Fruit fly (Drosophila melanogaster): ENCODE data around the gene CG31517.

Gene CG31517

DNA sequence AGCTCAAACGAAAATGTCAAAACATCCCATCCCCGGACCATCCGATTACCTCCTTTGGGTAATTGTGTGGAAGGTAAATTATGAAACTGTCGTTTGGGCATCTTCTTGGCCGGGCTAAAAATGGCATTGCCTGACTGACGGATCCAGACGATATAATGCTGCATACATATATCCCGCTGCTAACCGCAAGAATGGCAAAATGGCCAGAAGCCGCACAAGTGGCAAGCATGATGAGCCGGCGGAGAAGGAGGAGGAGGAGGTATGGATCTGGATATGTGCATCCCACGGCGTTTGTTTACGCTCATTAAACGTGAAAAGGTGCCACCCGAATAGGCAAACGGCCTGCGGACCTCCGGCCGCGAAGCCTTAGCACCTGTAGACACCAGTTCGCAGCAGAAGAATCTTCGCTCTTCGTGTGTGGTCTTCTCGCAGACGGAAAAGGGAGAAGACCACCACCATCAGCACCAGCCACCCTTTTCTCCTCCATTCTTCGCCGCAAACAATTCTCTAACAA, 40.8 kb downstream of the CG31517 start:
- TF ChIP-seq EcR (GFP tag; optimal IDR thresholded peaks at IDR 0.05) (no peak), CG8478 (optimal IDR thresholded peaks at IDR 0.05) (no peak), pan (optimal IDR thresholded peaks at IDR 0.05) (no peak), usp (GFP tag; optimal IDR thresholded peaks at IDR 0.05) (no peak), Dll (optimal IDR thresholded peaks at IDR 0.05) (no peak)

DNA sequence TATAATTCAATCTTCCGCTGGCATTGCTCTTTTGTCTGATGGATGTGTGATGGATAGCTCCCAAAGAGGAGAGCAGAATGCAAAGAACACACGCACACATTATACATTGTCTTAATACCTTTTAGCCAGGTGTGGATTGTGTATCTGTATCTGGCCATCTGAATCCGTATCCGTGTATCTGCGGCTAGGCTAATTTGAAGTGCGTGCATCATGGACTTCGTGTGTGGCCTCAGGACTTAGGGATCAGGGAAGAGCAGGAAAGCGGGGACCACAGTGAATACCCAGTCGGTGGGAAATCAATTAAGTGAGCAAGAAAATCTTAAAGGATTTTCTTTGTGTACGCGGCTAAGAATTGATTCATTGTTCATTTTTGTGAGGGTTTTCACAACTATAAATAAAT, 41.2 kb downstream of the CG31517 start:
- TF ChIP-seq usp (GFP tag; optimal IDR thresholded peaks at IDR 0.05) (no peak), Dll (optimal IDR thresholded peaks at IDR 0.05) (no peak), psq (optimal IDR thresholded peaks at IDR 0.05) (no peak), EcR (GFP tag; optimal IDR thresholded peaks at IDR 0.05) (no peak), CG8478 (optimal IDR thresholded peaks at IDR 0.05) (no peak), pan (optimal IDR thresholded peaks at IDR 0.05) (no peak)

DNA sequence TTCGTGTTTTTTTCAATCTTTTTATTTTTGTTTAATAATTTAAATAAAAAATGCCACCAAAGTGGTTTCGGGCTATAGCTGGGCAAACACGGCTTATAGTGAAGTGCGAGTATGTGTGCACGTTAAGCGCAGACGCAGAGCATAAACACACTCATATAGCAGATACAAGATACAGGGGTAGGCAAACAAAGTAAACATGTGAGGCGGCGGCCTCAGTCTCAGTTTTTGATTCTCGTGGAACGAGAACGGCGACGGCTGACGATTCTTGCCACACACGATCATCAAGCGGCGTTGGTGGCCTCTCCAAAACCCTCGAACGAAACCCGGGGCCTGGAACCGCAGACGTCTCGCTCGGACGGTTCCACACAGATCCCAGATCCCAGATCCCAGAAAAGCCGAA, 41.9 kb downstream of the CG31517 start:
- TF ChIP-seq CG8478 (optimal IDR thresholded peaks at IDR 0.05), result no peak
- TF ChIP-seq EcR (GFP tag; optimal IDR thresholded peaks at IDR 0.05), result no peak
- no peak for TF ChIP-seq usp (GFP tag; optimal IDR thresholded peaks at IDR 0.05)
- TF ChIP-seq Dll (optimal IDR thresholded peaks at IDR 0.05), result no peak

DNA sequence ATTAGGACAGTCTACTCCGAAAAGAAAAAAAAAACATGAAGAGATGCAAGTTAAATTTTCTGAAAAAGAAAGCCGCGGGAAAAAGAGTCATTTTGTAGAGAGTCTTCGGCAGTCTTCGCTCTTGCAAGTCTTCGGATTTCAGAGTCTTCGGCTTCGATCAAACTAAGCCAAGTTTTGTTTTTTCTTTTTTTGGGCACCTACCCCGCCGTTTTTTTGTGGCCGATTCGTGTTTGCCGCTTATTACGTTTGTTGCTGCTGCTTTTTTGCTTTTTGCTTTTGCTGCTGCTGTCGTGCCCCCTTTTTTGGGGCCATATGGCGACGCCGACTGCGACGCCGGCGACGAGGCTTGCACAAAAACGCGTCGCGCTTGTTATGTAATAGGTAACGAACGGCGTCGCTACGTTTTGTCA, 43.9 kb downstream of the CG31517 start:
- TF ChIP-seq Dll (optimal IDR thresholded peaks at IDR 0.05), result no peak
- TF ChIP-seq usp (GFP tag; optimal IDR thresholded peaks at IDR 0.05), result no peak
- no peak for TF ChIP-seq EcR (GFP tag; optimal IDR thresholded peaks at IDR 0.05)
- no peak for TF ChIP-seq pan (optimal IDR thresholded peaks at IDR 0.05)
- TF ChIP-seq psq (optimal IDR thresholded peaks at IDR 0.05), result no peak
- TF ChIP-seq CG8478 (optimal IDR thresholded peaks at IDR 0.05), result no peak

DNA sequence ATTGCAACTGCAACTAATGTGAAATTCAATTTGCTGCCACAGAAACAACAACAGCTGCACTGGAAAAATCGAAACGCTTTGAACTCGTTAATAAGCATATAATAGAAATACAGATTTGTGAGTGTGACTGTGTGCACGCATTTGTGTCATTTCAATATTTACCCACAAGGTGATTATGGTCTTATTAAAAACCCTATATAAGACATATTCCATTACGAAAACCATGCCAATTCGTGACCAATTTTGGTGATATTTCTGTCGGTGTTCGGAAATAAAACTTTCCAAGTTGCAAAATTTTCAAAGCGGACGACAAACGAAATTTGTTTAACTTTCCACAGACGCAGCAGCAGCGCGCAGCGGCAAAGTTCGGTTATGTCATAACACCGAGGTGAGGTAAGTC, 47.2 kb downstream of the CG31517 start:
- TF ChIP-seq CG8478 (optimal IDR thresholded peaks at IDR 0.05) (no peak), psq (optimal IDR thresholded peaks at IDR 0.05) (no peak), usp (GFP tag; optimal IDR thresholded peaks at IDR 0.05) (no peak), Dll (optimal IDR thresholded peaks at IDR 0.05) (no peak), EcR (GFP tag; optimal IDR thresholded peaks at IDR 0.05) (no peak), pan (optimal IDR thresholded peaks at IDR 0.05) (no peak)

DNA sequence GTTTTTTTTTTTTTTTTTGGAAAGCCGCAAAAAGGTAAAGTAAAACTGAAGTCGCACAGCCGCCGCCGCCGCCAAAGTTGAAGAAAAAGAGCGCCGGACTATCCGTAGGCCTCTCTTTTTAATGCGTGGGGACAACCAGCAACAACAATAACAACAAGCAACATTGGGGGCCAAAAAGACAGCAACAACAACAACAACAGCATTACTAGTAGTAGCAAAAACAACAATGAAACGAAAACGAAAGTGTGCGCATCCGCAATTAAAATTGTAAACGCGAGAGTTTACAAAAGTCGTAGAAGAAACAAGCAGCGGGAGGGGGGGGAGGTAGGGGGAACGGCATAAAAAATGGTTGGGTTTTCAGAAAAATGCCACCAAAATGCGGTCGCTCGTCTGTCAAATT, 47.7 kb downstream of the CG31517 start:
- TF ChIP-seq pan (optimal IDR thresholded peaks at IDR 0.05) (no peak), usp (GFP tag; optimal IDR thresholded peaks at IDR 0.05) (no peak), Dll (optimal IDR thresholded peaks at IDR 0.05) (no peak), EcR (GFP tag; optimal IDR thresholded peaks at IDR 0.05) (no peak)

DNA sequence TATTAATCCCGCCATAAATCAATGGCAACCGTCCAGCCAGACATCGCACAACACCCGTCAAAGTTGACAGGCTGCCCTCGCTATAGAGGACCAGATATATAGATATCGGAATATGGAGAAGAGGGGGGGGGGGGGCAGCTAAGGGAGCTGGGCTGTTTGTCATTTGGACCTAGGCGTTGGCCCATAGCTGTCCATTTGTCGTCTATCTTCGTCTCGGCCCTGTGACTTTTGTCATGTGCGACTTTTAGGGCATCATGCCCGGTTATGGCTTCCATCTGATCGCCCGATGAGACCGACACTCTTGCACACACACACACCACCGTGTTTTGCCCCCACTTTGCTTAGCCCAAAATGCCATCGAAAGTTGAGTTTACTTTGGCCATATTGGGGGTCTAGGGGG, 49.5 kb downstream of the CG31517 start:
- TF ChIP-seq CG8478 (optimal IDR thresholded peaks at IDR 0.05) (no peak), Dll (optimal IDR thresholded peaks at IDR 0.05) (no peak), EcR (GFP tag; optimal IDR thresholded peaks at IDR 0.05) (no peak)

DNA sequence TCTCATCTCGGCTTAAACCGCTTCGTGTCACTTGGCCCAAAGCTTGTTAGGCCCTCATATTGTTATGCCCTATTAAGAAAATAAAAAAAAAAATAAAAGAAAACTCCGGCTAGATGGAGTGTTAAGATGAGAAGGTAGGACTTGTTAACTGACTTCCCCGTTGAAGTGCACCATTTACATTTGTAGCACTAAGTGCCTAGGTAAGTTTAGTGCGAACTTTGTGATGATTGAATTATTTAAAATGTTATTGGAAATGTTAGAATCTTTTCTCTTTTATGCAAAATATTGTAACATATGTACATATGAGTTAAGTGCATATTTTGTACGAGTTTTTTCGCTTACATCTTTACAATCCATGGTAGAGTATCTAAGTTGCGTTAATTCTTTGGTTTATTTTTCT, 49.9 kb downstream of the CG31517 start:
- TF ChIP-seq EcR (GFP tag; optimal IDR thresholded peaks at IDR 0.05) (no peak), CG8478 (optimal IDR thresholded peaks at IDR 0.05) (no peak), psq (optimal IDR thresholded peaks at IDR 0.05) (no peak), Dll (optimal IDR thresholded peaks at IDR 0.05) (no peak), usp (GFP tag; optimal IDR thresholded peaks at IDR 0.05) (no peak), pan (optimal IDR thresholded peaks at IDR 0.05) (no peak)

DNA sequence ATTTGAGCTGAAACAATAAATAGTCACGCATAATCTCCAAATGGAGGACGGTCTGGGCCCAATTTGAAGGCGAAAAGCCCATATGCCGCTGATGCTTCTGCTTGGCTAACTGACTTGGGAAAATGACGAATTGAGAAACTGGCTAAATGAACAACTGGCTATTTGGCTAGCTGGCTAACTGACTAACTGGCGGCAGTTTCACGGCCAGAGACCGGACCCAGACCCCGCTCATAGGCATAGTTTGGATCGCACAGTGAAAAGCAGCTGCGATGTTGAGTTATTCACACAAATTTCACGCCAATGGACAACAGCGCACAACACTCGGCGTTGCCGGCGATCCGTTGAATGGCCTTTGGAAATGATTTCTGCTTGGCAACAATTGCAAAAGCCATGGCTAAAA, 50.4 kb downstream of the CG31517 start:
- TF ChIP-seq Dll (optimal IDR thresholded peaks at IDR 0.05) (no peak), EcR (GFP tag; optimal IDR thresholded peaks at IDR 0.05) (no peak), CG8478 (optimal IDR thresholded peaks at IDR 0.05) (no peak), usp (GFP tag; optimal IDR thresholded peaks at IDR 0.05) (no peak), psq (optimal IDR thresholded peaks at IDR 0.05) (no peak), pan (optimal IDR thresholded peaks at IDR 0.05) (no peak)
